Worm (Caenorhabditis elegans) whole organism, young adult: Measurements from ENCODE around the gene rbm-7.
A peak's percentile ranks its signal among the peaks of the same experiment; 100 is the strongest.

Experiments used
- B0019.2 ChIP-seq: fragments of 200-800 bp; sonication (Bioruptor generic); conservative IDR thresholded peaks from 2 replicates; pipeline ENCODE4 v1.3.6; 2022; ENCODE audit warnings: missing genetic modification reagents, missing genetic modification characterization, missing compliant biosample characterization
- B0261.1 ChIP-seq: sonication (generic microtip); optimal IDR thresholded peaks from 2 replicates; lab custom pipeline; 2016; ENCODE audit warnings: mild to moderate bottlenecking, missing genetic modification characterization, moderate library complexity, missing compliant biosample characterization
- B0336.3 ChIP-seq: fragments of 200-800 bp; sonication (Bioruptor generic); IDR thresholded peaks from 2 replicates; pipeline ENCODE4 v1.3.6; 2022; ENCODE audit warnings: missing genetic modification characterization, missing compliant biosample characterization
- D2030.7 ChIP-seq: fragments of 200-800 bp; sonication (Bioruptor generic); IDR thresholded peaks from 2 replicates; pipeline ENCODE4 v1.3.6; 2022; ENCODE audit warnings: missing genetic modification reagents, missing genetic modification characterization, missing compliant biosample characterization
- F10E7.11 ChIP-seq: sonication (generic microtip); optimal IDR thresholded peaks from 2 replicates; lab custom pipeline; 2017; ENCODE audit warnings: mild to moderate bottlenecking, missing genetic modification characterization, moderate library complexity, missing compliant biosample characterization
- F37B4.10 ChIP-seq: fragments of 200-800 bp; sonication (Bioruptor generic); IDR thresholded peaks from 2 replicates; pipeline ENCODE4 v1.3.6; 2022; ENCODE audit warnings: missing genetic modification characterization, missing compliant biosample characterization
- F39B2.1 ChIP-seq: fragments of 200-800 bp; sonication (Bioruptor generic); IDR thresholded peaks from 2 replicates; pipeline ENCODE4 v1.3.6; 2022; ENCODE audit warnings: missing genetic modification reagents, missing genetic modification characterization, missing compliant biosample characterization
- F49E8.2 ChIP-seq: sonication (generic microtip); optimal IDR thresholded peaks from 3 replicates; lab custom pipeline; 2017; ENCODE audit warnings: missing genetic modification characterization, mild to moderate bottlenecking, missing compliant biosample characterization, antibody characterized with exemption, moderate library complexity; ENCODE audit not compliant: insufficient read depth
- F52B5.7 ChIP-seq: sonication (generic microtip); optimal IDR thresholded peaks from 2 replicates; lab custom pipeline; 2016; ENCODE audit warnings: mild to moderate bottlenecking, missing genetic modification characterization, missing compliant biosample characterization
- T26A5.8 ChIP-seq: sonication (generic microtip); optimal IDR thresholded peaks from 2 replicates; lab custom pipeline; 2016; ENCODE audit warnings: missing genetic modification characterization, missing compliant biosample characterization
- Y67H2A.10 ChIP-seq: fragments of 200-800 bp; sonication (Bioruptor generic); conservative IDR thresholded peaks from 2 replicates; pipeline ENCODE4 v1.3.6; 2022; ENCODE audit warnings: missing genetic modification reagents, missing genetic modification characterization, missing compliant biosample characterization
- Y79H2A.3 ChIP-seq: fragments of 200-800 bp; sonication (Bioruptor generic); conservative IDR thresholded peaks from 2 replicates; pipeline ENCODE4 v1.3.6; 2022; ENCODE audit warnings: missing genetic modification reagents, missing genetic modification characterization, missing compliant biosample characterization
- athp-1 ChIP-seq: sonication (generic microtip); optimal IDR thresholded peaks from 2 replicates; lab custom pipeline; 2017; ENCODE audit warnings: mild to moderate bottlenecking, missing genetic modification characterization, missing compliant biosample characterization
- attf-6 ChIP-seq: fragments of 200-800 bp; sonication (Bioruptor generic); IDR thresholded peaks from 2 replicates; pipeline ENCODE4 v1.3.6; 2022; ENCODE audit warnings: missing genetic modification reagents, missing genetic modification characterization, missing compliant biosample characterization
- bed-1 ChIP-seq: fragments of 200-800 bp; sonication (Bioruptor generic); IDR thresholded peaks from 2 replicates; pipeline ENCODE4 v1.3.6; 2022; ENCODE audit warnings: missing genetic modification reagents, missing genetic modification characterization, missing compliant biosample characterization
- bed-2 ChIP-seq: fragments of 200-800 bp; sonication (Bioruptor generic); IDR thresholded peaks from 2 replicates; pipeline ENCODE4 v1.3.6; 2022; ENCODE audit warnings: missing genetic modification reagents, missing genetic modification characterization, missing compliant biosample characterization
- ccch-3 ChIP-seq: fragments of 200-800 bp; sonication (Bioruptor generic); optimal IDR thresholded peaks from 2 replicates; lab custom pipeline; 2018; ENCODE audit warnings: mild to moderate bottlenecking, missing genetic modification characterization, missing compliant biosample characterization
- cebp-2 ChIP-seq: fragments of 200-800 bp; sonication (Bioruptor generic); IDR thresholded peaks from 2 replicates; pipeline ENCODE4 v1.3.6; 2022; ENCODE audit warnings: missing genetic modification characterization, missing compliant biosample characterization
- ceh-58 ChIP-seq: fragments of 200-800 bp; sonication (Bioruptor generic); IDR thresholded peaks from 2 replicates; pipeline ENCODE4 v1.3.6; 2022; ENCODE audit warnings: missing genetic modification characterization, missing compliant biosample characterization
- ceh-79 ChIP-seq: sonication (generic microtip); optimal IDR thresholded peaks from 2 replicates; lab custom pipeline; 2017; ENCODE audit warnings: mild to moderate bottlenecking, missing genetic modification characterization, missing compliant biosample characterization
- die-1 ChIP-seq: sonication (generic microtip); optimal IDR thresholded peaks from 2 replicates; lab custom pipeline; 2016; ENCODE audit warnings: missing genotype, mild to moderate bottlenecking, missing genetic modification characterization, missing compliant biosample characterization
- dox-1 ChIP-seq: fragments of 200-800 bp; sonication (Bioruptor generic); IDR thresholded peaks from 2 replicates; pipeline ENCODE4 v1.3.6; 2022; ENCODE audit warnings: missing genetic modification reagents, missing genetic modification characterization, missing compliant biosample characterization
- efl-1 ChIP-seq: fragments of 150-350 bp; optimal IDR thresholded peaks from 2 replicates; lab custom pipeline; 2014; ENCODE audit warnings: missing biosample characterization, missing genetic modification reagents, missing genetic modification characterization
- egl-18 ChIP-seq: fragments of 200-800 bp; sonication (Bioruptor generic); IDR thresholded peaks from 2 replicates; pipeline ENCODE4 v1.3.6; 2022; ENCODE audit warnings: missing genetic modification reagents, missing genetic modification characterization, missing compliant biosample characterization
- ekl-4 ChIP-seq: fragments of 200-800 bp; sonication (Bioruptor generic); IDR thresholded peaks from 2 replicates; pipeline ENCODE4 v1.3.6; 2022; ENCODE audit warnings: missing genetic modification reagents, missing genetic modification characterization, missing compliant biosample characterization
- fkh-3 ChIP-seq: sonication (generic microtip); optimal IDR thresholded peaks from 2 replicates; lab custom pipeline; 2016; ENCODE audit warnings: mild to moderate bottlenecking, missing genetic modification characterization, missing compliant biosample characterization
- gei-17 ChIP-seq: fragments of 200-800 bp; sonication (Bioruptor generic); optimal IDR thresholded peaks from 2 replicates; lab custom pipeline; 2018; ENCODE audit warnings: mild to moderate bottlenecking, missing genetic modification characterization, missing compliant biosample characterization
- hlh-12 ChIP-seq: sonication (generic microtip); optimal IDR thresholded peaks from 2 replicates; lab custom pipeline; 2016; ENCODE audit warnings: missing genetic modification characterization, missing compliant biosample characterization
- hmg-1.2 ChIP-seq: fragments of 200-800 bp; sonication (Bioruptor generic); IDR thresholded peaks from 2 replicates; pipeline ENCODE4 v1.3.6; 2022; ENCODE audit warnings: missing genetic modification reagents, missing genetic modification characterization, missing compliant biosample characterization
- let-607 ChIP-seq, 2 experiments: fragments of 200-800 bp in 1 of 2; sonication (Bioruptor generic) in 1 of 2; sonication (generic microtip) in 1 of 2; optimal IDR thresholded peaks; 2 replicates each; lab custom pipeline; 2016 to 2018; ENCODE audit warnings: mild to moderate bottlenecking in 2 of 2, missing compliant biosample characterization in 2 of 2, missing genetic modification characterization in 2 of 2, moderate library complexity in 2 of 2, missing genotype in 1 of 2
- lsl-1 ChIP-seq: fragments of 200-800 bp; sonication (Bioruptor generic); optimal IDR thresholded peaks from 2 replicates; lab custom pipeline; 2018; ENCODE audit warnings: mild to moderate bottlenecking, missing genetic modification characterization, moderate library complexity, missing compliant biosample characterization
- madf-10 ChIP-seq: sonication (generic microtip); optimal IDR thresholded peaks from 2 replicates; lab custom pipeline; 2016; ENCODE audit warnings: mild to moderate bottlenecking, missing genetic modification characterization, missing compliant biosample characterization
- madf-6 ChIP-seq: fragments of 200-800 bp; sonication (Bioruptor generic); IDR thresholded peaks from 2 replicates; pipeline ENCODE4 v1.3.6; 2022; ENCODE audit warnings: missing genetic modification reagents, missing genetic modification characterization, missing compliant biosample characterization
- mcd-1 ChIP-seq: fragments of 200-800 bp; sonication (Bioruptor generic); IDR thresholded peaks from 2 replicates; pipeline ENCODE4 v1.3.6; 2022; ENCODE audit warnings: missing genetic modification reagents, missing genetic modification characterization, missing compliant biosample characterization
- mes-4 ChIP-seq: sonication (generic microtip); optimal IDR thresholded peaks from 2 replicates; lab custom pipeline; 2016; ENCODE audit warnings: missing genotype, missing genetic modification characterization, missing compliant biosample characterization
- nfya-2 ChIP-seq: fragments of 200-800 bp; sonication (Bioruptor generic); IDR thresholded peaks from 2 replicates; pipeline ENCODE4 v1.3.6; 2022; ENCODE audit warnings: missing genetic modification reagents, missing genetic modification characterization, missing compliant biosample characterization
- sptf-2 ChIP-seq: fragments of 200-800 bp; sonication (Bioruptor generic); optimal IDR thresholded peaks from 2 replicates; lab custom pipeline; 2018; ENCODE audit warnings: mild to moderate bottlenecking, missing genetic modification characterization, missing compliant biosample characterization
- tbp1 ChIP-seq: fragments of 200-800 bp; sonication (Bioruptor generic); optimal IDR thresholded peaks from 2 replicates; lab custom pipeline; 2018; ENCODE audit warnings: mild to moderate bottlenecking, missing genetic modification characterization, missing compliant biosample characterization
- unc-130 ChIP-seq: sonication (generic microtip); optimal IDR thresholded peaks from 2 replicates; lab custom pipeline; 2016; ENCODE audit warnings: missing genetic modification reagents, missing genetic modification characterization, missing compliant biosample characterization
- unc-62 ChIP-seq: fragments of 150-350 bp; optimal IDR thresholded peaks from 2 replicates; lab custom pipeline; 2014; ENCODE audit warnings: missing biosample characterization, missing genetic modification reagents, missing genetic modification characterization
- xnd-1 ChIP-seq: sonication (generic microtip); optimal IDR thresholded peaks from 2 replicates; lab custom pipeline; 2016; ENCODE audit warnings: missing genotype, missing genetic modification reagents, missing genetic modification characterization, missing compliant biosample characterization
- zfh-2 ChIP-seq: fragments of 200-800 bp; sonication (Bioruptor generic); conservative IDR thresholded peaks from 2 replicates; pipeline ENCODE4 v1.3.6; 2022; ENCODE audit warnings: missing genetic modification reagents, missing genetic modification characterization, missing compliant biosample characterization
- zim-3 ChIP-seq: sonication (generic microtip); optimal IDR thresholded peaks from 2 replicates; lab custom pipeline; 2017; ENCODE audit warnings: mild to moderate bottlenecking, missing genetic modification characterization, moderate library complexity, missing compliant biosample characterization
- ztf-18 ChIP-seq: sonication (generic microtip); optimal IDR thresholded peaks from 2 replicates; lab custom pipeline; 2016; ENCODE audit warnings: missing genotype, mild to moderate bottlenecking, missing genetic modification characterization, missing compliant biosample characterization
- ztf-25 ChIP-seq: fragments of 200-800 bp; sonication (Bioruptor generic); IDR thresholded peaks from 2 replicates; pipeline ENCODE4 v1.3.6; 2022; ENCODE audit warnings: missing genetic modification reagents, missing genetic modification characterization, missing compliant biosample characterization
- ztf-26 ChIP-seq: sonication (generic microtip); optimal IDR thresholded peaks from 2 replicates; lab custom pipeline; 2017; ENCODE audit warnings: missing genetic modification characterization, missing compliant biosample characterization
- ztf-28 ChIP-seq: fragments of 200-800 bp; sonication (Bioruptor generic); IDR thresholded peaks from 2 replicates; pipeline ENCODE4 v1.3.6; 2022; ENCODE audit warnings: missing genetic modification reagents, missing genetic modification characterization, missing compliant biosample characterization
- ztf-3 ChIP-seq: fragments of 200-800 bp; sonication (Bioruptor generic); optimal IDR thresholded peaks from 2 replicates; lab custom pipeline; 2018; ENCODE audit warnings: mild to moderate bottlenecking, missing genetic modification characterization, missing compliant biosample characterization

rbm-7 gene

DNA sequence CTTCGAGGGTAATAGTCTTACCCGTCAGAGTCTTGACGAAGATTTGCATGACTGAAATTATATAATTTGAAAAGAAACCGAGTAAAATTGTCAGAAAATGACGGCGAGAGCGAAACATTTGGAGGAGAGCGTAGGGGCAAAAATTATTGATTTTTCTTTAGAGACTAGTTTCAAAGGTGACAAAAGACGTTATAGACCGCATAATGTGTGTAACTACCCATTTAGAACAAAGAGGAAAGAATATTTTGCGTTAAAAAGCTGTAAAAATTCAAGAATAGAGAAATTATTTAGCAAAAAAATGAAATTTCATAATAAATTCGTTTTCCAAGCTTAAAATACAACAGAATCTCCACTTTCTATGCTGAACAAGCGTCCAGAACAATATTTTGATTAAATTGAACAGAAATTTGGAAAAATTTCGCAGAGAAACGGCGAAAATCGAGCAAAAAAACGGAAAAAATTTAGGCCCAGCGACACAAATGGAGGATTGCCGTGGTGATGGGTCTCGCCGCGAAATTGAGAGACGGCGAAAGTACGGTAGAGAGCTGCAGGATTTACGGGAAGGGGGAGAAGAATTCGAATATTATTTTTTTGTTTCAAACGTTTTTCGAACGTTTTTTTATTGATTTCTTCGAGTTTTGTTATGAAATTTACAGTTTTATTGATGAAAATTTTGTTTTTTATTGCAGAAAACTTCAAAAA lies 47.0 kb upstream of the rbm-7 start, which contains the start of the genes ubq-2 and frg-1 (continued):
- TF ChIP-seq F10E7.11 (tag; lab: Kevin White, UChicago) (no peak), ztf-3 (GFP tag; lab: Kevin White, UChicago) (no peak), zim-3 (tag; lab: Kevin White, UChicago) (no peak), let-607 (tag; optimal IDR thresholded peaks at IDR 0.05; lab: Kevin White, UChicago) (peak in 1 of 2 experiments; percentile 67), T26A5.8 (tag; lab: Kevin White, UChicago) (no peak), F37B4.10 (GFP tag; lab: Robert Waterston, UW) (no peak), ceh-58 (no peak), Y79H2A.3 (no peak), gei-17 (peak; percentile 57), B0019.2 (GFP tag; lab: Robert Waterston, UW) (no peak; the same call in none of the 2 replicates), zfh-2 (GFP tag; lab: Robert Waterston, UW) (no peak), attf-6 (0 out of 2 replicates have a peak, but pooled peaks have one; percentile 11), mes-4 (tag; lab: Kevin White, UChicago) (no peak), efl-1 (GFP tag; lab: Kevin White, UChicago) (peak; percentile 56), B0261.1 (tag; lab: Kevin White, UChicago) (no peak), nfya-2 (GFP tag; lab: Robert Waterston, UW) (no peak), lsl-1 (peak; percentile 96), mcd-1 (GFP tag; lab: Robert Waterston, UW) (peak; percentile 90), sptf-2 (GFP tag; lab: Kevin White, UChicago) (no peak), bed-2 (GFP tag; lab: Robert Waterston, UW) (no peak), ztf-28 (GFP tag; lab: Robert Waterston, UW) (0 out of 2 replicates have a peak, but pooled peaks have one; percentile 32), F49E8.2 (tag; lab: Kevin White, UChicago) (peak; percentile 72), ccch-3 (no peak), hmg-1.2 (GFP tag; lab: Robert Waterston, UW) (peak; percentile 43), fkh-3 (tag; lab: Kevin White, UChicago) (no peak), madf-6 (GFP tag; lab: Robert Waterston, UW) (peak; percentile 92), tbp1 (GFP tag; lab: Kevin White, UChicago) (peak; percentile 66), F52B5.7 (tag; lab: Kevin White, UChicago) (no peak), athp-1 (peak; percentile 30), cebp-2 (GFP tag; lab: Robert Waterston, UW) (no peak), hlh-12 (tag; lab: Kevin White, UChicago) (no peak), D2030.7 (GFP tag; lab: Robert Waterston, UW) (peak; percentile 79), F39B2.1 (no peak), egl-18 (GFP tag; lab: Robert Waterston, UW) (no peak), ztf-18 (tag; lab: Kevin White, UChicago) (no peak), unc-130 (GFP tag; lab: Kevin White, UChicago) (no peak), bed-1 (no peak), B0336.3 (GFP tag; lab: Robert Waterston, UW) (peak; percentile 55; the same call in 1 of the 2 replicates), unc-62 (GFP tag; lab: Kevin White, UChicago) (no peak), dox-1 (GFP tag; lab: Robert Waterston, UW) (peak; percentile 89), ceh-79 (tag; lab: Kevin White, UChicago) (no peak), ztf-26 (tag; lab: Kevin White, UChicago) (no peak), die-1 (tag; lab: Kevin White, UChicago) (no peak), Y67H2A.10 (GFP tag; lab: Robert Waterston, UW) (no peak), ekl-4 (GFP tag; lab: Robert Waterston, UW) (peak; percentile 67), madf-10 (tag; lab: Kevin White, UChicago) (peak; percentile 37), xnd-1 (tag; lab: Kevin White, UChicago) (peak; percentile 64), ztf-25 (no peak)
